Worm (Caenorhabditis elegans): ENCODE measurements around the gene srlf-1.

- TF ChIP-seq cebp-2 (GFP tag; IDR thresholded peaks at IDR 0.05) (no peak), tbp1 (GFP tag; optimal IDR thresholded peaks at IDR 0.05) (no peak), Y95B8A.8 (GFP tag; IDR thresholded peaks at IDR 0.05) (no peak), egrh-3 (GFP tag; IDR thresholded peaks at IDR 0.05) (no peak), ama-1 (optimal IDR thresholded peaks at IDR 0.05) (no peak), ama-1 (GFP tag; optimal IDR thresholded peaks at IDR 0.05) (no peak)
These were observed 24.5 kb downstream of the srlf-1 start for ce11 chrII:7814915-7815314.
